Fruit fly (Drosophila melanogaster) whole organism, wandering third instar larva: ENCODE measurements around the gene CG3662.

ENCODE experiments used
- CrebA ChIP-seq: fragments of 200-800 bp; sonication (Bioruptor generic); optimal IDR thresholded peaks from 2 replicates; lab custom pipeline; 2016; ENCODE audit warnings: missing biosample characterization, mild to moderate bottlenecking, missing genetic modification characterization, borderline replicate concordance
- Dfd ChIP-seq: fragments of >200 bp; optimal IDR thresholded peaks from 2 replicates; lab custom pipeline; 2017; ENCODE audit warnings: missing biosample characterization, missing genetic modification characterization
- Myc ChIP-seq: fragments of >200 bp; optimal IDR thresholded peaks from 2 replicates; lab custom pipeline; 2017
- N ChIP-seq: fragments of >200 bp; optimal IDR thresholded peaks from 2 replicates; lab custom pipeline; 2018; ENCODE audit warnings: missing biosample characterization, missing external identifiers, missing genetic modification characterization
- dsf ChIP-seq: sonication (Bioruptor generic); optimal IDR thresholded peaks from 2 replicates; lab custom pipeline; 2016; ENCODE audit warnings: missing biosample characterization, missing genetic modification characterization, borderline replicate concordance
- pan ChIP-seq: fragments of >200 bp; optimal IDR thresholded peaks from 2 replicates; lab custom pipeline; 2017
- psq ChIP-seq: fragments of 200-800 bp; sonication (Bioruptor generic); optimal IDR thresholded peaks from 3 replicates; lab custom pipeline; 2017; ENCODE audit warnings: missing biosample characterization, mild to moderate bottlenecking, missing genetic modification characterization, moderate library complexity

- TF ChIP-seq Myc (lab: Kevin White, UChicago) (no peak), CrebA (GFP tag; lab: Kevin White, UChicago) (no peak), Dfd (GFP tag; lab: Kevin White, UChicago) (no peak), N (GFP tag; lab: Kevin White, UChicago) (no peak), dsf (GFP tag; lab: Kevin White, UChicago) (no peak), pan (lab: Kevin White, UChicago) (no peak), psq (GFP tag; lab: Kevin White, UChicago) (peak; percentile 25)
These were observed 35.8 kb downstream of the CG3662 start for dm6 chr2L:856690-857488.
